Worm (Caenorhabditis elegans) whole organism, late embryonic: Measurements from ENCODE around the gene best-14.

Source experiments
- pat-9 ChIP-seq: fragments of 200-800 bp; sonication (Bioruptor generic); optimal IDR thresholded peaks from 2 replicates; lab custom pipeline; 2018; ENCODE audit warnings: mild to moderate bottlenecking, missing genetic modification characterization, moderate library complexity, missing compliant biosample characterization
- pqm-1 ChIP-seq: sonication (generic microtip); optimal IDR thresholded peaks from 2 replicates; lab custom pipeline; 2016; ENCODE audit warnings: missing genetic modification characterization, missing compliant biosample characterization

DNA sequence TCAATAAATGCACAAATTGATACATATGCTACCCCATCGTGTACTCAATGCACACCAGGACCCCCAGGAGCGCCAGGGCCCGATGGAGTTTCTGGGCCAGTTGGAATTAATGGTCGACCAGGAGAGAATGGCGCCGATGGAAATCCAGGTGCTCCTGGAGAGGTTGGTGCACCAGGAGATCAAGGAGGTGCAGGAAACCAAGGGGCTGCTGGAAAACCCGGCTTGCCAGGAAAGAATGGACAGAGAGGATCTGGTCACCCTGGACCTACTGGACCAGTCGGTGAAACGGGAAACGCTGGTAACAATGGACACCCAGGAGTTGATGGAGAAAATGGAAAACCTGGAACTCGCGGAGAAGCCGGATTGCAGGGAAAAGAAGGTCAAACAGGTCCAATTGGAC, 3.9 kb downstream of the best-14 start:
- TF ChIP-seq pat-9 (tag; lab: Kevin White, UChicago) (no peak), pqm-1 (no peak)
